Worm (Caenorhabditis elegans) whole organism, mixed stage, embryonic: ENCODE results near the gene nspc-7.

Experiments
- M03D4.4 ChIP-seq: sonication (generic microtip); optimal IDR thresholded peaks from 2 replicates; lab custom pipeline; 2017; ENCODE audit warnings: mild to moderate bottlenecking, missing genetic modification characterization, missing compliant biosample characterization
- bed-3 ChIP-seq: fragments of 200-800 bp; sonication (Bioruptor generic); optimal IDR thresholded peaks from 3 replicates; lab custom pipeline; 2018; ENCODE audit warnings: mild to moderate bottlenecking, missing genetic modification characterization, moderate library complexity, missing compliant biosample characterization
- blmp-1 ChIP-seq: fragments of 150-350 bp; optimal IDR thresholded peaks from 2 replicates; lab custom pipeline; 2014; ENCODE audit warnings: missing biosample characterization, missing genetic modification characterization
- ceh-39 ChIP-seq: fragments of 150-350 bp; optimal IDR thresholded peaks from 2 replicates; lab custom pipeline; 2014; ENCODE audit warnings: missing biosample characterization, missing genetic modification characterization
- ceh-43 ChIP-seq: fragments of 200-800 bp; sonication (Bioruptor generic); optimal IDR thresholded peaks from 2 replicates; lab custom pipeline; 2018; ENCODE audit warnings: mild to moderate bottlenecking, missing genetic modification characterization, moderate library complexity, missing compliant biosample characterization
- ceh-83 ChIP-seq: fragments of 200-800 bp; sonication (Bioruptor generic); optimal IDR thresholded peaks from 2 replicates; lab custom pipeline; 2018; ENCODE audit warnings: mild to moderate bottlenecking, missing genetic modification characterization, missing compliant biosample characterization
- ces-1 ChIP-seq: fragments of 150-350 bp; optimal IDR thresholded peaks from 2 replicates; lab custom pipeline; 2014; ENCODE audit warnings: missing biosample characterization, missing genetic modification reagents, missing genetic modification characterization
- cnd-1 ChIP-seq: fragments of 200-800 bp; sonication (Bioruptor generic); optimal IDR thresholded peaks from 2 replicates; lab custom pipeline; 2018; ENCODE audit warnings: mild to moderate bottlenecking, missing genetic modification characterization, missing compliant biosample characterization
- drap-1 ChIP-seq: fragments of 200-800 bp; sonication (Bioruptor generic); optimal IDR thresholded peaks from 3 replicates; lab custom pipeline; 2018; ENCODE audit warnings: mild to moderate bottlenecking, missing genetic modification characterization, missing compliant biosample characterization
- elt-1 ChIP-seq: sonication (generic microtip); optimal IDR thresholded peaks from 2 replicates; lab custom pipeline; 2017; ENCODE audit warnings: missing genetic modification characterization, mild to moderate bottlenecking, missing compliant biosample characterization, antibody characterized with exemption, moderate library complexity, borderline replicate concordance; ENCODE audit not compliant: insufficient read depth
- elt-3 ChIP-seq: fragments of 150-350 bp; optimal IDR thresholded peaks from 2 replicates; lab custom pipeline; 2014; ENCODE audit warnings: missing biosample characterization, missing genetic modification characterization
- flh-1 ChIP-seq: fragments of 200-800 bp; sonication (Bioruptor generic); optimal IDR thresholded peaks from 2 replicates; lab custom pipeline; 2018; ENCODE audit warnings: mild to moderate bottlenecking, missing genetic modification characterization, moderate library complexity, missing compliant biosample characterization
- ham-2 ChIP-seq: fragments of 200-800 bp; sonication (Bioruptor generic); optimal IDR thresholded peaks from 2 replicates; lab custom pipeline; 2018; ENCODE audit warnings: mild to moderate bottlenecking, missing genetic modification characterization, missing compliant biosample characterization
- hlh-1 ChIP-seq: fragments of 150-350 bp; optimal IDR thresholded peaks from 2 replicates; lab custom pipeline; 2014; ENCODE audit warnings: missing biosample characterization, missing genetic modification reagents, missing genetic modification characterization
- lin-13 ChIP-seq: fragments of 150-350 bp; optimal IDR thresholded peaks from 2 replicates; lab custom pipeline; 2014; ENCODE audit warnings: missing biosample characterization, missing genetic modification characterization
- lin-32 ChIP-seq: fragments of 200-800 bp; sonication (Bioruptor generic); optimal IDR thresholded peaks from 2 replicates; lab custom pipeline; 2018; ENCODE audit warnings: mild to moderate bottlenecking, missing genetic modification characterization, missing compliant biosample characterization
- lsy-2 ChIP-seq: fragments of 150-350 bp; optimal IDR thresholded peaks from 2 replicates; lab custom pipeline; 2014; ENCODE audit warnings: missing biosample characterization, missing genetic modification characterization
- mab-5 ChIP-seq: fragments of 150-350 bp; optimal IDR thresholded peaks from 2 replicates; lab custom pipeline; 2014; ENCODE audit warnings: missing biosample characterization, missing genetic modification characterization
- mep-1 ChIP-seq: fragments of 150-350 bp; optimal IDR thresholded peaks from 2 replicates; lab custom pipeline; 2017; ENCODE audit warnings: missing biosample characterization, missing genetic modification reagents, missing genetic modification characterization, inconsistent platforms
- mls-2 ChIP-seq: sonication (generic microtip); optimal IDR thresholded peaks from 2 replicates; lab custom pipeline; 2016; ENCODE audit warnings: mild to moderate bottlenecking, missing genetic modification characterization, moderate library complexity, missing compliant biosample characterization
- nhr-12 ChIP-seq: fragments of 150-350 bp; optimal IDR thresholded peaks from 2 replicates; lab custom pipeline; 2014; ENCODE audit warnings: missing biosample characterization, missing genetic modification characterization
- nhr-2 ChIP-seq: fragments of 150-350 bp; optimal IDR thresholded peaks from 2 replicates; lab custom pipeline; 2014; ENCODE audit warnings: missing biosample characterization, missing genetic modification characterization
- nhr-237 ChIP-seq: fragments of 150-350 bp; optimal IDR thresholded peaks from 2 replicates; lab custom pipeline; 2014; ENCODE audit warnings: missing biosample characterization, missing genetic modification characterization
- nhr-28 ChIP-seq: fragments of 150-350 bp; optimal IDR thresholded peaks from 2 replicates; lab custom pipeline; 2014; ENCODE audit warnings: missing biosample characterization, missing genetic modification characterization
- nhr-76 ChIP-seq: sonication (generic microtip); optimal IDR thresholded peaks from 2 replicates; lab custom pipeline; 2017; ENCODE audit warnings: missing biosample characterization, missing genetic modification characterization
- pha-4 ChIP-seq: fragments of 150-350 bp; optimal IDR thresholded peaks from 2 replicates; lab custom pipeline; 2018; ENCODE audit warnings: missing biosample characterization, missing genetic modification reagents, missing genetic modification characterization
- sem-2 ChIP-seq: fragments of 200-800 bp; sonication (Bioruptor generic); optimal IDR thresholded peaks from 2 replicates; lab custom pipeline; 2018; ENCODE audit warnings: mild to moderate bottlenecking, missing genetic modification characterization, missing compliant biosample characterization
- snpc-4 ChIP-seq: fragments of 150-350 bp; optimal IDR thresholded peaks from 2 replicates; lab custom pipeline; 2014; ENCODE audit warnings: missing biosample characterization, missing genetic modification characterization
- sptf-1 ChIP-seq: sonication (generic microtip); optimal IDR thresholded peaks from 2 replicates; lab custom pipeline; 2017; ENCODE audit warnings: mild to moderate bottlenecking, missing genetic modification characterization, moderate library complexity, missing compliant biosample characterization
- tbx-8 ChIP-seq: fragments of 200-800 bp; sonication (Bioruptor generic); optimal IDR thresholded peaks from 2 replicates; lab custom pipeline; 2018; ENCODE audit warnings: mild to moderate bottlenecking, missing genetic modification characterization, moderate library complexity, missing compliant biosample characterization
- unc-120 ChIP-seq: sonication (generic microtip); optimal IDR thresholded peaks from 2 replicates; lab custom pipeline; 2017; ENCODE audit warnings: missing genetic modification characterization, missing compliant biosample characterization; ENCODE audit not compliant: poor library complexity, severe bottlenecking
- unc-39 ChIP-seq: fragments of 150-350 bp; optimal IDR thresholded peaks from 2 replicates; lab custom pipeline; 2014; ENCODE audit warnings: missing biosample characterization, missing genetic modification characterization
- unc-62 ChIP-seq: fragments of 150-350 bp; optimal IDR thresholded peaks from 2 replicates; lab custom pipeline; 2014; ENCODE audit warnings: missing biosample characterization, missing genetic modification reagents, missing genetic modification characterization
- zip-8 ChIP-seq: fragments of 150-350 bp; optimal IDR thresholded peaks from 2 replicates; lab custom pipeline; 2014; ENCODE audit warnings: missing biosample characterization, missing genetic modification characterization
- ztf-11 ChIP-seq: fragments of 150-350 bp; optimal IDR thresholded peaks from 2 replicates; lab custom pipeline; 2014; ENCODE audit warnings: missing biosample characterization, missing genetic modification characterization

Gene nspc-7

DNA sequence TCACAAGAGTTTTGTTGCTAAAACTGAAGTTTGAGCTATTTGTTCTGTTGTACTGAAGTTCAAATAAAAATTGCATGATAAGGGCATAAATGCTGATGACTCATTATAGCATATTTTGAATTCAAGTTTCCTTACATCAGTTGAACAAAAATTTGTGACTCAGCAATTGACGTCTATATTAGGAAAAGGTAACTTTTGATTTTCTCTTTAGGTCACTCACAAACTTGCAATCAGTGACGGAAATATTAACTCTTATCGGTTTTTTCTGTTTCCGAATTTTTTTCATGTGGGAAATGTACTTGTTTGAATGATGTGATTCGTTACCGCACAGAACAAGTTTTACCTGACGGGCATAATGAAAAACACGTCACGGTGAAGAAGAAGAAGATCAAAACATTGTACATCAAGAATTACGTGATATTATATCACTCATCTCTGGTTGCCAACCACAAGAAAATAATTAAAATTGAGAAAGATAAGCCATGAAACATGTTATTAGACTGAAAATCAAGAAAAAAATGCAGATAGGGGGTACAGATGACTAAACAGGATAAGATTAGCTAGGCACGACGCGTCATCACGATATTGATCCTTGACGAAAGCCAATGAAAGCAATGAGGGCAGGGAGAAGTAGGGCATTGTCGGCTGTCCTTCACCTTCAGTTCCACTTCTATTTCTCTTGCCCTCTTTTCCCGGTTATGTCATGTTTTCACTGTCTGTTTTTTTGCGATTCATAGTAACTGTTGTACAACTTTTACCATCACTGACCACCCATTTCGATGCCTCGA, 22.2 kb downstream of the nspc-7 start:
- TF ChIP-seq ztf-11 (tag; lab: Kevin White, UChicago) (no peak), ham-2 (GFP tag; lab: Kevin White, UChicago) (peak; percentile 43)
- TF ChIP-seq, all 35 proteins: peak for 1

DNA sequence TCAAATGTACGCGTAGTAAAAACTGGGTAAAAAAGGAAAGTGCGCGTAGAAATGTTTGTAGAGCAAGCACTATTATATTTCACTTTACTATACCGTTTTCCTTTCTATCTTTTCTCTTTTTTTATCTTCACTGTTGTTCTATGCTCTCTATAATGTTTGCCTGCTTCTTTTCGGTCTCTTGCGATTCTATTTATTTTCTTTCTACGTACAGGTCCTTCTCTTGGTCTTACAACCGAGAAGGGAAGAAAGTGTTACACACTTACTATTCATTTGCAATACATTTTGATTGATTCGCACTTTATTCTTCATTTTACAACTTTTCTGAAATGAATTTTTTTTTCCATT, 22.8 kb downstream of the nspc-7 start:
- TF ChIP-seq nhr-76 (tag; lab: Kevin White, UChicago) (no peak), nhr-12 (tag; lab: Kevin White, UChicago) (no peak), nhr-2 (no peak), elt-1 (tag; lab: Kevin White, UChicago) (no peak), nhr-28 (tag; lab: Kevin White, UChicago) (no peak), pha-4 (no peak), ztf-11 (tag; lab: Kevin White, UChicago) (no peak), mab-5 (no peak), zip-8 (no peak), hlh-1 (tag; lab: Kevin White, UChicago) (no peak), unc-120 (no peak), flh-1 (GFP tag; lab: Kevin White, UChicago) (no peak), nhr-237 (tag; lab: Kevin White, UChicago) (no peak), cnd-1 (tag; lab: Kevin White, UChicago) (no peak), ham-2 (GFP tag; lab: Kevin White, UChicago) (no peak), ceh-39 (tag; lab: Kevin White, UChicago) (no peak), unc-62 (GFP tag; lab: Kevin White, UChicago) (no peak), sptf-1 (tag; lab: Kevin White, UChicago) (no peak), mep-1 (tag; lab: Kevin White, UChicago) (no peak), mls-2 (tag; lab: Kevin White, UChicago) (no peak)

DNA sequence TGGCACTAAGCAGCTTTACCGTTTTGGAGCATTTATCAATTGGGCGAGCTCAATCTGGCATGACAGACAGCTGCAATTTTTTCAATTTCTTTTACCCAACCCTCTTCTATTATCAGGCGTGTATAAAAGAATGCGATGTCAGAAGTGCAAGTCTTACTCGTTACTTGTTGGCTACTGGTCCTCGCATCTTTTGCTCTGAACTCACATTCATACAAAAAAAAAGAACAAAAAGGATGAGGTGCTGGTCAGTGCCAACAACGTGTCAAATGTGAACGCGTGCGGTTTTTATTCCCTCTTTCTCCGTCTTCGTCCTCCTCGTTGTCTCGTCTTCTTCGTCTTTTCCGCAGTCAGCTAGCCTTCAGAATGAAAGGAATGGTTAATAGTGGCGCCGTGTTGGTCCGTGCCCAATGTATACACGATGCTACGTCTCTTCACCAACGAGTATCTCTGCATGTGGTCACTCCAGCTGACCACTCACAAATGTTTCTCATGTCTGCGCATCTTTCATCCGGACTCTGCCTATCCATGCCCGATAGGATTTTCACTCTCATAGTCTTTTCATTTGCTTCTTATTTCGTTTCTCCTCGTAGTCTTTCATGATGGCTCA, 24.3 kb downstream of the nspc-7 start:
- TF ChIP-seq ham-2 (GFP tag; lab: Kevin White, UChicago) (peak; percentile 11), sptf-1 (tag; lab: Kevin White, UChicago) (peak; percentile 36), snpc-4 (tag; lab: Kevin White, UChicago) (no peak), unc-120 (peak; percentile 48), tbx-8 (GFP tag; lab: Kevin White, UChicago) (no peak), unc-62 (GFP tag; lab: Kevin White, UChicago) (peak; percentile 65), ztf-11 (tag; lab: Kevin White, UChicago) (no peak), nhr-76 (tag; lab: Kevin White, UChicago) (no peak), mep-1 (tag; lab: Kevin White, UChicago) (no peak), lsy-2 (tag; lab: Kevin White, UChicago) (peak; percentile 17), nhr-2 (no peak), cnd-1 (tag; lab: Kevin White, UChicago) (peak; percentile 10), bed-3 (GFP tag; lab: Kevin White, UChicago) (no peak), flh-1 (GFP tag; lab: Kevin White, UChicago) (no peak), M03D4.4 (tag; lab: Kevin White, UChicago) (no peak), elt-1 (tag; lab: Kevin White, UChicago) (no peak), unc-39 (no peak), lin-32 (GFP tag; lab: Kevin White, UChicago) (no peak), drap-1 (GFP tag; lab: Kevin White, UChicago) (no peak), nhr-28 (tag; lab: Kevin White, UChicago) (no peak), mab-5 (no peak), elt-3 (tag; lab: Kevin White, UChicago) (no peak), ceh-39 (tag; lab: Kevin White, UChicago) (no peak), pha-4 (no peak), mls-2 (tag; lab: Kevin White, UChicago) (peak; percentile 15), ces-1 (peak; percentile 46), ceh-83 (GFP tag; lab: Kevin White, UChicago) (no peak), zip-8 (no peak), nhr-237 (tag; lab: Kevin White, UChicago) (no peak), nhr-12 (tag; lab: Kevin White, UChicago) (no peak), blmp-1 (no peak), ceh-43 (GFP tag; lab: Kevin White, UChicago) (no peak), hlh-1 (tag; lab: Kevin White, UChicago) (peak; percentile 28), sem-2 (GFP tag; lab: Kevin White, UChicago) (no peak), lin-13 (tag; lab: Kevin White, UChicago) (no peak)
